Fruit fly (Drosophila melanogaster): ENCODE data around the gene Rab11.

- TF ChIP-seq psq (optimal IDR thresholded peaks at IDR 0.05) = no peak
- no peak for TF ChIP-seq ttk (optimal IDR thresholded peaks at IDR 0.05)
- no peak for TF ChIP-seq h (optimal IDR thresholded peaks at IDR 0.05)
- TF ChIP-seq Myc (optimal IDR thresholded peaks at IDR 0.05) = no peak
- TF ChIP-seq Sin3A (optimal IDR thresholded peaks at IDR 0.05) = no peak
- TF ChIP-seq insv (optimal IDR thresholded peaks at IDR 0.05) = no peak
Observed at dm6 chr3R:21133517-21133916, 22.3 kb downstream of the Rab11 start, which contains the start of gene Trm7-34.

All from Kc167 (cell line).